Worm (Caenorhabditis elegans): ENCODE measurements around the gene F41H10.12.

F41H10.12 gene

DNA sequence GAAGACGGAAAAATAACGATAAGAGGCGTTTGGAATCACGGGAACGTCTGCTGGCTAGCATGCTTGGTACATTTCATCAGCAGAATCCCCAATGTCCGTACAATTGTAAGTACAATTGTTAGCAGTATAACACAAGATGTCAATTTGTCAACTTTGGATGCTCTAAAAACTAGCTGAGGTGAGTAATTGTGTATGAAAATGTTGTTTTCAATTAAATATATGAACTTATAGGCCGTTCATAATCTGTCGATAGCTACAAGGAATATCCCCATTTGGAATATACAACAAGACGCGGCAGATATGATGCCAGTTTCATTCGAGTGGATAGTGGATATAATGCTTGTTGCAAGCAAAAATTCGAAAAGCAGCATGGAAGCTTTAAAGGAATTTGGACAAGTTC, at the start of gene F41H10.12:
Gene F41H10.12 (plus strand): TSS at position 301 of the 400 bp plus-strand sequence.
- no peak for TF ChIP-seq rbr-2 (tag; optimal IDR thresholded peaks at IDR 0.05)
- TF ChIP-seq F10B5.3 (tag; optimal IDR thresholded peaks at IDR 0.05), result no peak
- TF ChIP-seq aha-1 (tag), result no peak
- no peak for TF ChIP-seq hif-1 (tag; optimal IDR thresholded peaks at IDR 0.05)

DNA sequence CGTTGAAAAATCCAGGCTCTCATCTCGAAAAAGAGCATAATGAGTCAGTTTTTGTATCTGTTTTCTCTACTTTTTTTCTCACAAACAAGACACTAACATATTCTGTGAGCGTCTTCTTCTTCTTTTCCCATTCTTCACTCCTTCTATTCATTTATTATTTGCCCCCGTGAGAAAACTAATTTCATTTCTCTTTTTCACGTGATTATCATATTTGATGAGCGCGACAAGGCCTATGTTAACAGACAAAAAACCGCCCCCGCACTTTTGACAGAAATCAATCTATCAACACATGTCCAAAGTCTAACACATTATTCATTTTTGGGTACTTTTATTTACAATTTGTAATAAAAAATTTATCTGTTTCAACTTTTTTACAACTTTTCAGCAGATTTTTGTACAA, 47.5 kb upstream of the F41H10.12 start:
- TF ChIP-seq nhr-111 (GFP tag; optimal IDR thresholded peaks at IDR 0.05) (no peak), mep-1 (tag; optimal IDR thresholded peaks at IDR 0.05) (no peak), mdt-29 (GFP tag; IDR thresholded peaks at IDR 0.05) (no peak), attf-4 (tag; optimal IDR thresholded peaks at IDR 0.05) (no peak), saeg-2 (GFP tag; IDR thresholded peaks at IDR 0.05) (no peak), zfp-2 (tag; optimal IDR thresholded peaks at IDR 0.05) (no peak), ctbp-1 (GFP tag; IDR thresholded peaks at IDR 0.05) (no peak), jun-1 (tag; optimal IDR thresholded peaks at IDR 0.05) (no peak), mdl-1 (tag; optimal IDR thresholded peaks at IDR 0.05) (peak in 1 of 2 experiments; percentile 18), aha-1 (tag) (peak; percentile 88), ceh-20 (GFP tag; IDR thresholded peaks at IDR 0.05) (no peak), spr-3 (GFP tag; optimal IDR thresholded peaks at IDR 0.05) (no peak), fos-1 (tag; optimal IDR thresholded peaks at IDR 0.05) (no peak), hlh-30 (tag; optimal IDR thresholded peaks at IDR 0.05; ENCODE audit: insufficient read depth) (peak; percentile 57), nhr-76 (tag; optimal IDR thresholded peaks at IDR 0.05) (no peak), gei-8 (GFP tag; optimal IDR thresholded peaks at IDR 0.05) (no peak), sdz-12 (GFP tag; optimal IDR thresholded peaks at IDR 0.05) (no peak)

DNA sequence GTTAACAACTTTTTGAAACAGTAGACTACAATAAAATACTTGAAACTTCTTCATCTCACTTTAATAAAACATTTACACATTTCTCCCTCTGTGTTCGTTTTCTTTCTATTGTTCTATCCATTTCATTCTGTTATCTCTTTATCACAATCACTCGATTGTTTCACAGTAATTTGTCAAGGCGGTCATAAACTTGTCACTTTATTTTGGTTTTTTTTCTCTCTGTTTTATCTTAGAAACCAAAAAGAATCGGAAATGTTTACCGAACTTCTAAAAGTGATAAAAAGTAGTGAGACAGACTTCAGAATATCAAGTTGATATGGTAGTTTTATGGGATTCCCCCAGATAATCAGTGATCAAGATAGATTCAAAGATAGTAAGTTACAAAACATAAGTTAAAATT, 45.9 kb upstream of the F41H10.12 start, which contains the start of gene Y4C6B.2:
Gene Y4C6B.2 (plus strand): TSS at position 320 of the 400 bp plus-strand sequence.
- no peak for TF ChIP-seq lir-3 (tag; optimal IDR thresholded peaks at IDR 0.05)
- TF ChIP-seq nhr-28 (tag; optimal IDR thresholded peaks at IDR 0.05), result peak; percentile 33
- TF ChIP-seq dve-1 (tag; optimal IDR thresholded peaks at IDR 0.05; ENCODE audit: insufficient read depth), result peak; percentile 12
- no peak for TF ChIP-seq F10B5.3 (tag; optimal IDR thresholded peaks at IDR 0.05)
- no peak for TF ChIP-seq ceh-62 (tag; optimal IDR thresholded peaks at IDR 0.05)
- no peak for TF ChIP-seq tag-97 (GFP tag; IDR thresholded peaks at IDR 0.05)
- TF ChIP-seq snpc-1.2 (GFP tag; IDR thresholded peaks at IDR 0.05), result no peak
- no peak for TF ChIP-seq mes-2 (tag; optimal IDR thresholded peaks at IDR 0.05; ENCODE audit: poor library complexity, severe bottlenecking)
- TF ChIP-seq pha-4 (GFP tag; IDR thresholded peaks at IDR 0.05), result no peak
- TF ChIP-seq pha-4 (tag; optimal IDR thresholded peaks at IDR 0.05), result no peak
- TF ChIP-seq lsy-2 (tag; optimal IDR thresholded peaks at IDR 0.05), result no peak
- TF ChIP-seq R02D3.7 (tag; optimal IDR thresholded peaks at IDR 0.05), result no peak
- TF ChIP-seq cey-2 (tag; optimal IDR thresholded peaks at IDR 0.05; ENCODE audit: borderline replicate concordance, insufficient read depth), result no peak
- peak in 1 of 2 experiments; percentile 13 for TF ChIP-seq unc-62 (GFP tag; optimal IDR thresholded peaks at IDR 0.05 in 1 of 2)
- no peak for TF ChIP-seq unc-62 (tag; optimal IDR thresholded peaks at IDR 0.05)
- TF ChIP-seq ceh-32 (tag; optimal IDR thresholded peaks at IDR 0.05; ENCODE audit: poor library complexity), result no peak
- TF ChIP-seq mdt-29 (GFP tag; IDR thresholded peaks at IDR 0.05), result no peak
- TF ChIP-seq nhr-76 (tag; optimal IDR thresholded peaks at IDR 0.05), result no peak
- no peak for TF ChIP-seq ces-1 (GFP tag; optimal IDR thresholded peaks at IDR 0.05)
- TF ChIP-seq zag-1 (tag; optimal IDR thresholded peaks at IDR 0.05), result no peak
- no peak for TF ChIP-seq nhr-111 (GFP tag; optimal IDR thresholded peaks at IDR 0.05)
- no peak for TF ChIP-seq fos-1 (tag; optimal IDR thresholded peaks at IDR 0.05)
- no peak for TF ChIP-seq ceh-44 (GFP tag; IDR thresholded peaks at IDR 0.05)
- TF ChIP-seq egl-27 (tag; optimal IDR thresholded peaks at IDR 0.05), result no peak
- TF ChIP-seq zfp-3 (GFP tag; conservative IDR thresholded peaks at IDR 0.05), result no peak

Measured in whole organism, L4 larva.